Worm (Caenorhabditis elegans) whole organism, young adult: Measurements from ENCODE around the gene F40A3.3.

Experiments used
- B0035.1 ChIP-seq: sonication (generic microtip); optimal IDR thresholded peaks from 2 replicates; lab custom pipeline; 2016; ENCODE audit warnings: missing genetic modification characterization, mild to moderate bottlenecking, missing compliant biosample characterization, missing genotype, missing genetic modification reagents
- B0336.3 ChIP-seq: fragments of 200-800 bp; sonication (Bioruptor generic); IDR thresholded peaks from 2 replicates; pipeline ENCODE4 v1.3.6; 2022; ENCODE audit warnings: missing genetic modification characterization, missing compliant biosample characterization
- C06A6.2 ChIP-seq: fragments of 200-800 bp; sonication (Bioruptor generic); conservative IDR thresholded peaks from 2 replicates; pipeline ENCODE4 v1.3.6; 2022; ENCODE audit warnings: missing genetic modification characterization, missing compliant biosample characterization
- D2030.7 ChIP-seq: fragments of 200-800 bp; sonication (Bioruptor generic); IDR thresholded peaks from 2 replicates; pipeline ENCODE4 v1.3.6; 2022; ENCODE audit warnings: missing genetic modification reagents, missing genetic modification characterization, missing compliant biosample characterization
- F23B12.7 ChIP-seq: sonication (generic microtip); optimal IDR thresholded peaks from 2 replicates; lab custom pipeline; 2017; ENCODE audit warnings: missing genetic modification characterization, mild to moderate bottlenecking, missing compliant biosample characterization, antibody characterized with exemption, moderate library complexity; ENCODE audit not compliant: insufficient read depth
- F33H1.4 ChIP-seq: fragments of 200-800 bp; sonication (Bioruptor generic); IDR thresholded peaks from 2 replicates; pipeline ENCODE4 v1.3.6; 2022; ENCODE audit warnings: missing genetic modification reagents, missing genetic modification characterization, missing compliant biosample characterization
- F37B4.10 ChIP-seq: fragments of 200-800 bp; sonication (Bioruptor generic); IDR thresholded peaks from 2 replicates; pipeline ENCODE4 v1.3.6; 2022; ENCODE audit warnings: missing genetic modification characterization, missing compliant biosample characterization
- F39B2.1 ChIP-seq: fragments of 200-800 bp; sonication (Bioruptor generic); IDR thresholded peaks from 2 replicates; pipeline ENCODE4 v1.3.6; 2022; ENCODE audit warnings: missing genetic modification reagents, missing genetic modification characterization, missing compliant biosample characterization
- F49E8.2 ChIP-seq: sonication (generic microtip); optimal IDR thresholded peaks from 3 replicates; lab custom pipeline; 2017; ENCODE audit warnings: missing genetic modification characterization, mild to moderate bottlenecking, missing compliant biosample characterization, antibody characterized with exemption, moderate library complexity; ENCODE audit not compliant: insufficient read depth
- F55B11.4 ChIP-seq: sonication (generic microtip); optimal IDR thresholded peaks from 2 replicates; lab custom pipeline; 2016; ENCODE audit warnings: missing compliant biosample characterization, missing genetic modification characterization, borderline replicate concordance; ENCODE audit not compliant: insufficient read depth
- Y53F4B.3 ChIP-seq: fragments of 200-800 bp; sonication (Bioruptor generic); IDR thresholded peaks from 2 replicates; pipeline ENCODE4 v1.3.6; 2022; ENCODE audit warnings: missing genetic modification reagents, missing genetic modification characterization, missing compliant biosample characterization
- ama-1 ChIP-seq, 3 experiments: fragments of 150-350 bp in 1 of 3; sonication (generic microtip) in 2 of 3; optimal IDR thresholded peaks; 2 replicates each; lab custom pipeline; 2014 to 2018; ENCODE audit warnings: missing biosample characterization in 2 of 3, missing genetic modification characterization in 2 of 3, missing genetic modification reagents in 2 of 3
- attf-3 ChIP-seq: fragments of 200-800 bp; sonication (Bioruptor generic); conservative IDR thresholded peaks from 2 replicates; pipeline ENCODE4 v1.3.6; 2022; ENCODE audit warnings: missing genetic modification reagents, missing genetic modification characterization, missing compliant biosample characterization
- bed-1 ChIP-seq: fragments of 200-800 bp; sonication (Bioruptor generic); IDR thresholded peaks from 2 replicates; pipeline ENCODE4 v1.3.6; 2022; ENCODE audit warnings: missing genetic modification reagents, missing genetic modification characterization, missing compliant biosample characterization
- ccch-3 ChIP-seq: fragments of 200-800 bp; sonication (Bioruptor generic); optimal IDR thresholded peaks from 2 replicates; lab custom pipeline; 2018; ENCODE audit warnings: mild to moderate bottlenecking, missing genetic modification characterization, missing compliant biosample characterization
- ceh-58 ChIP-seq: fragments of 200-800 bp; sonication (Bioruptor generic); IDR thresholded peaks from 2 replicates; pipeline ENCODE4 v1.3.6; 2022; ENCODE audit warnings: missing genetic modification characterization, missing compliant biosample characterization
- dox-1 ChIP-seq: fragments of 200-800 bp; sonication (Bioruptor generic); IDR thresholded peaks from 2 replicates; pipeline ENCODE4 v1.3.6; 2022; ENCODE audit warnings: missing genetic modification reagents, missing genetic modification characterization, missing compliant biosample characterization
- dpl-1 ChIP-seq: fragments of 150-350 bp; optimal IDR thresholded peaks from 2 replicates; lab custom pipeline; 2014; ENCODE audit warnings: missing biosample characterization, missing genetic modification reagents, missing genetic modification characterization
- efl-1 ChIP-seq: fragments of 150-350 bp; optimal IDR thresholded peaks from 2 replicates; lab custom pipeline; 2014; ENCODE audit warnings: missing biosample characterization, missing genetic modification reagents, missing genetic modification characterization
- egl-18 ChIP-seq: fragments of 200-800 bp; sonication (Bioruptor generic); IDR thresholded peaks from 2 replicates; pipeline ENCODE4 v1.3.6; 2022; ENCODE audit warnings: missing genetic modification reagents, missing genetic modification characterization, missing compliant biosample characterization
- egl-44 ChIP-seq: fragments of 200-800 bp; sonication (Bioruptor generic); IDR thresholded peaks from 2 replicates; pipeline ENCODE4 v1.3.6; 2022; ENCODE audit warnings: missing genetic modification reagents, missing genetic modification characterization, missing compliant biosample characterization
- gei-17 ChIP-seq: fragments of 200-800 bp; sonication (Bioruptor generic); optimal IDR thresholded peaks from 2 replicates; lab custom pipeline; 2018; ENCODE audit warnings: mild to moderate bottlenecking, missing genetic modification characterization, missing compliant biosample characterization
- hlh-12 ChIP-seq: sonication (generic microtip); optimal IDR thresholded peaks from 2 replicates; lab custom pipeline; 2016; ENCODE audit warnings: missing genetic modification characterization, missing compliant biosample characterization
- hmg-1.2 ChIP-seq: fragments of 200-800 bp; sonication (Bioruptor generic); IDR thresholded peaks from 2 replicates; pipeline ENCODE4 v1.3.6; 2022; ENCODE audit warnings: missing genetic modification reagents, missing genetic modification characterization, missing compliant biosample characterization
- hsf-1 ChIP-seq: fragments of 200-800 bp; sonication (Bioruptor generic); IDR thresholded peaks from 2 replicates; pipeline ENCODE4 v1.3.6; 2022; ENCODE audit warnings: missing genetic modification reagents, missing genetic modification characterization, missing compliant biosample characterization
- let-526 ChIP-seq: fragments of 200-800 bp; sonication (Bioruptor generic); IDR thresholded peaks from 2 replicates; pipeline ENCODE4 v1.3.6; 2022; ENCODE audit warnings: missing genetic modification reagents, missing genetic modification characterization, missing compliant biosample characterization
- lir-1 ChIP-seq: fragments of 200-800 bp; sonication (Bioruptor generic); conservative IDR thresholded peaks from 2 replicates; pipeline ENCODE4 v1.3.6; 2022; ENCODE audit warnings: missing genetic modification reagents, missing genetic modification characterization, missing compliant biosample characterization
- lsl-1 ChIP-seq: fragments of 200-800 bp; sonication (Bioruptor generic); optimal IDR thresholded peaks from 2 replicates; lab custom pipeline; 2018; ENCODE audit warnings: mild to moderate bottlenecking, missing genetic modification characterization, moderate library complexity, missing compliant biosample characterization
- madf-10 ChIP-seq: sonication (generic microtip); optimal IDR thresholded peaks from 2 replicates; lab custom pipeline; 2016; ENCODE audit warnings: mild to moderate bottlenecking, missing genetic modification characterization, missing compliant biosample characterization
- madf-3 ChIP-seq: fragments of 200-800 bp; sonication (Bioruptor generic); IDR thresholded peaks from 2 replicates; pipeline ENCODE4 v1.3.6; 2022; ENCODE audit warnings: missing genetic modification reagents, missing genetic modification characterization, missing compliant biosample characterization
- madf-6 ChIP-seq: fragments of 200-800 bp; sonication (Bioruptor generic); IDR thresholded peaks from 2 replicates; pipeline ENCODE4 v1.3.6; 2022; ENCODE audit warnings: missing genetic modification reagents, missing genetic modification characterization, missing compliant biosample characterization
- madf-8 ChIP-seq: fragments of 200-800 bp; sonication (Bioruptor generic); conservative IDR thresholded peaks from 2 replicates; pipeline ENCODE4 v1.3.6; 2022; ENCODE audit warnings: missing genetic modification reagents, missing genetic modification characterization, missing compliant biosample characterization
- mes-4 ChIP-seq: sonication (generic microtip); optimal IDR thresholded peaks from 2 replicates; lab custom pipeline; 2016; ENCODE audit warnings: missing genotype, missing genetic modification characterization, missing compliant biosample characterization
- nfya-1 ChIP-seq: sonication (generic microtip); optimal IDR thresholded peaks from 2 replicates; lab custom pipeline; 2017; ENCODE audit warnings: antibody characterized with exemption, missing compliant biosample characterization, missing genetic modification characterization, borderline replicate concordance; ENCODE audit not compliant: insufficient read depth
- nfyb-1 ChIP-seq: fragments of 200-800 bp; sonication (Bioruptor generic); IDR thresholded peaks from 2 replicates; pipeline ENCODE4 v1.3.6; 2022; ENCODE audit warnings: missing genetic modification reagents, missing genetic modification characterization, missing compliant biosample characterization
- nhr-120 ChIP-seq: fragments of 200-800 bp; sonication (Bioruptor generic); IDR thresholded peaks from 2 replicates; pipeline ENCODE4 v1.3.6; 2022; ENCODE audit warnings: missing genetic modification characterization, missing compliant biosample characterization
- nhr-80 ChIP-seq: sonication (generic microtip); optimal IDR thresholded peaks from 2 replicates; lab custom pipeline; 2016; ENCODE audit warnings: missing genetic modification characterization, missing compliant biosample characterization
- nhr-90 ChIP-seq: sonication (generic microtip); optimal IDR thresholded peaks from 2 replicates; lab custom pipeline; 2016; ENCODE audit warnings: missing genotype, mild to moderate bottlenecking, missing genetic modification characterization, missing compliant biosample characterization
- rec-8 ChIP-seq, 2 experiments: sonication (generic microtip); optimal IDR thresholded peaks; 2 replicates each; lab custom pipeline; 2016; ENCODE audit warnings: mild to moderate bottlenecking in 2 of 2, missing genetic modification characterization in 2 of 2, missing genetic modification reagents in 2 of 2, missing genotype in 2 of 2, missing biosample characterization in 1 of 2, missing compliant biosample characterization in 1 of 2, moderate library complexity in 1 of 2
- rpc-1 ChIP-seq, 2 experiments: fragments of 150-350 bp in 1 of 2; sonication (generic microtip) in 1 of 2; optimal IDR thresholded peaks; 2 replicates each; lab custom pipeline; 2014 to 2018; ENCODE audit warnings: missing biosample characterization in 1 of 2, missing genetic modification characterization in 1 of 2, missing genetic modification reagents in 1 of 2, missing genotype in 1 of 2
- snpc-1.1 ChIP-seq: sonication (generic microtip); optimal IDR thresholded peaks from 2 replicates; lab custom pipeline; 2017; ENCODE audit warnings: missing genetic modification characterization, mild to moderate bottlenecking, missing compliant biosample characterization, antibody characterized with exemption, moderate library complexity, missing genotype, missing genetic modification reagents; ENCODE audit not compliant: insufficient read depth
- tbp1 ChIP-seq: fragments of 200-800 bp; sonication (Bioruptor generic); optimal IDR thresholded peaks from 2 replicates; lab custom pipeline; 2018; ENCODE audit warnings: mild to moderate bottlenecking, missing genetic modification characterization, missing compliant biosample characterization
- unc-62 ChIP-seq: fragments of 150-350 bp; optimal IDR thresholded peaks from 2 replicates; lab custom pipeline; 2014; ENCODE audit warnings: missing biosample characterization, missing genetic modification reagents, missing genetic modification characterization
- xnd-1 ChIP-seq: sonication (generic microtip); optimal IDR thresholded peaks from 2 replicates; lab custom pipeline; 2016; ENCODE audit warnings: missing genotype, missing genetic modification reagents, missing genetic modification characterization, missing compliant biosample characterization
- ztf-25 ChIP-seq: fragments of 200-800 bp; sonication (Bioruptor generic); IDR thresholded peaks from 2 replicates; pipeline ENCODE4 v1.3.6; 2022; ENCODE audit warnings: missing genetic modification reagents, missing genetic modification characterization, missing compliant biosample characterization
- ztf-6 ChIP-seq: fragments of 200-800 bp; sonication (Bioruptor generic); IDR thresholded peaks from 2 replicates; pipeline ENCODE4 v1.3.6; 2022; ENCODE audit warnings: missing genetic modification reagents, missing genetic modification characterization, missing compliant biosample characterization

F40A3.3 gene

ce11 chrV:7876881-7877475 is at the start of gene F40A3.3:
Gene F40A3.3, plus strand, starts transcription at chrV:7877444.
- no peak for TF ChIP-seq mes-4 (tag; lab: Kevin White, UChicago)
- no peak for TF ChIP-seq efl-1 (GFP tag; lab: Kevin White, UChicago)
- peak; percentile 31; the same call in 1 of the 2 replicates for TF ChIP-seq D2030.7 (GFP tag; lab: Robert Waterston, UW)
- TF ChIP-seq tbp1 (GFP tag; lab: Kevin White, UChicago) = no peak
- TF ChIP-seq madf-8 (GFP tag; lab: Robert Waterston, UW) = peak; percentile 62
- no peak for TF ChIP-seq rec-8 (tag; optimal IDR thresholded peaks at IDR 0.05; lab: Kevin White, UChicago)
- no peak for TF ChIP-seq madf-10 (tag; lab: Kevin White, UChicago)
- no peak for TF ChIP-seq gei-17
- TF ChIP-seq F33H1.4 (GFP tag; lab: Robert Waterston, UW) = peak; percentile 85
- TF ChIP-seq dox-1 (GFP tag; lab: Robert Waterston, UW) = no peak
- no peak for TF ChIP-seq hlh-12 (tag; lab: Kevin White, UChicago)
- TF ChIP-seq F55B11.4 (tag; lab: Kevin White, UChicago) = no peak
- TF ChIP-seq C06A6.2 (GFP tag; lab: Robert Waterston, UW) = no peak
- TF ChIP-seq nfyb-1 = no peak
- no peak for TF ChIP-seq F39B2.1 (GFP tag; lab: Robert Waterston, UW)
- TF ChIP-seq B0035.1 = no peak
- TF ChIP-seq attf-3 = no peak
- no peak for TF ChIP-seq rpc-1 (optimal IDR thresholded peaks at IDR 0.05; lab: Kevin White, UChicago)
- TF ChIP-seq rpc-1 (tag; optimal IDR thresholded peaks at IDR 0.05; lab: Kevin White, UChicago) = no peak
- no peak for TF ChIP-seq nfya-1
- no peak for TF ChIP-seq Y53F4B.3 (GFP tag; lab: Robert Waterston, UW)
- TF ChIP-seq nhr-120 (GFP tag; lab: Robert Waterston, UW) = no peak
- TF ChIP-seq egl-18 (GFP tag; lab: Robert Waterston, UW) = no peak
- no peak for TF ChIP-seq bed-1 (GFP tag; lab: Robert Waterston, UW)
- TF ChIP-seq hsf-1 = peak; percentile 81
- no peak for TF ChIP-seq nhr-80 (tag; lab: Kevin White, UChicago)
- peak; percentile 80 for TF ChIP-seq xnd-1
- TF ChIP-seq ceh-58 (GFP tag; lab: Robert Waterston, UW) = no peak
- no peak for TF ChIP-seq lir-1 (GFP tag; lab: Robert Waterston, UW)
- no peak for TF ChIP-seq F49E8.2 (tag; lab: Kevin White, UChicago)
- no peak for TF ChIP-seq unc-62 (GFP tag; lab: Kevin White, UChicago)
- TF ChIP-seq egl-44 (GFP tag; lab: Robert Waterston, UW) = no peak
- no peak for TF ChIP-seq snpc-1.1 (tag; lab: Kevin White, UChicago)
- TF ChIP-seq lsl-1 = peak; percentile 85
- TF ChIP-seq let-526 = no peak
- TF ChIP-seq hmg-1.2 (GFP tag; lab: Robert Waterston, UW) = no peak; the same call in 1 of the 2 replicates
- no peak for TF ChIP-seq dpl-1
- TF ChIP-seq madf-6 (GFP tag; lab: Robert Waterston, UW) = peak; percentile 80
- no peak for TF ChIP-seq F23B12.7
- no peak for TF ChIP-seq ztf-25 (GFP tag; lab: Robert Waterston, UW)
- TF ChIP-seq F37B4.10 (GFP tag; lab: Robert Waterston, UW) = no peak
- TF ChIP-seq nhr-90 (tag; lab: Kevin White, UChicago) = no peak
- no peak for TF ChIP-seq ama-1 (optimal IDR thresholded peaks at IDR 0.05; lab: Kevin White, UChicago)
- TF ChIP-seq ama-1 (GFP tag; optimal IDR thresholded peaks at IDR 0.05; lab: Kevin White, UChicago) = no peak
- TF ChIP-seq madf-3 (GFP tag; lab: Robert Waterston, UW) = no peak
- TF ChIP-seq ztf-6 (GFP tag; lab: Robert Waterston, UW) = no peak
- no peak for TF ChIP-seq B0336.3 (GFP tag; lab: Robert Waterston, UW)
- TF ChIP-seq ccch-3 (GFP tag; lab: Kevin White, UChicago) = no peak
